Fruit fly (Drosophila melanogaster) Kc167 (cell line): Measurements from ENCODE around the gene APC4.

ENCODE experiments used
- Myc ChIP-seq: fragments of >200 bp; optimal IDR thresholded peaks from 2 replicates; lab custom pipeline; 2017; ENCODE audit warnings: missing external identifiers
- Sin3A ChIP-seq: fragments of >200 bp; optimal IDR thresholded peaks from 2 replicates; lab custom pipeline; 2018; ENCODE audit warnings: missing external identifiers
- h ChIP-seq: fragments of >200 bp; optimal IDR thresholded peaks from 3 replicates; lab custom pipeline; 2018; ENCODE audit warnings: missing external identifiers
- insv ChIP-seq: fragments of >200 bp; optimal IDR thresholded peaks from 3 replicates; lab custom pipeline; 2018; ENCODE audit warnings: missing external identifiers
- psq ChIP-seq: fragments of >200 bp; optimal IDR thresholded peaks from 2 replicates; lab custom pipeline; 2017; ENCODE audit warnings: missing external identifiers
- ttk ChIP-seq: sonication (Bioruptor generic); optimal IDR thresholded peaks from 2 replicates; lab custom pipeline; 2017; ENCODE audit warnings: missing external identifiers

The APC4 gene

DNA sequence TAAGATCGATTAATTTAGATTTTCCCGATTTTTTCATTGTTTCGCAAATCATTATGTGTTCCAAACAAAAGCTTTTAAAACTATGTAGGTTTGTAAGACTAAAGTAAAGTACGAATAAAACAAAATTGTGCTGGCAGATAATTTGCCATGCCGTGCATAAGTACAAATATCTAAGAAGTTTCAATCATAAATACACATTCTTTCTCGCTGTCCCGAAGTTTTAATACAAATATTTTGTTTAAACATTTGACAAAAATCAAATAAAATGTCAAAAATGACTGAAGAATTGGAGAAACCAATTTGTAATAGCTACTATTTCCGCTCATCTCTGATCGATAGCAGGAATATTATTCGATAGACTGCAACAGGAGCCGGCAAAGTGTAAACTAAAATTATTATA, at the start of gene APC4:
APC4 (plus strand) TSS at position 332 of the 400 bp plus-strand sequence.
- TF ChIP-seq Myc (lab: Kevin White, UChicago) (no peak), psq (lab: Kevin White, UChicago) (no peak), insv (no peak), Sin3A (lab: Kevin White, UChicago) (no peak), ttk (lab: Kevin White, UChicago) (no peak), h (no peak)

DNA sequence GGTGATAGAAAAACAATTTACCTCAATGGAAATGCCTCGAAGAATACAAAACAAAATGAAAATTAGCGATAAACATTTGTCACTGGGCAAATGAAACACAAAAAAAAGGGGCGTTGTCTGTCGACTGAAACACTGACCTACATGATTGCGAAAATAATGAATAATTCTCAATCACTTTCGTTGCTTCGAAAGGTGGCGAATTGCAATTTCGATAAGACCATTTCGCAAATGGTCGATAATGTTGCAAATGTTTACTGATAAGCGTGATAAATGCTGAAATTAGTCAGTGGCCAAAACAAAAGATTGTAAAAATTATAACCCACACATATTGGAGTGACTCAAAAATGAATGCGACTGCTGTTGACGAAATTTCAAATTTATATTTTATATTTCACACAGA, 46.6 kb upstream of the APC4 start:
- TF ChIP-seq Myc (lab: Kevin White, UChicago) = no peak
- no peak for TF ChIP-seq h
- no peak for TF ChIP-seq psq (lab: Kevin White, UChicago)
- TF ChIP-seq Sin3A (lab: Kevin White, UChicago) = no peak
- TF ChIP-seq insv = no peak
- TF ChIP-seq ttk (lab: Kevin White, UChicago) = no peak

DNA sequence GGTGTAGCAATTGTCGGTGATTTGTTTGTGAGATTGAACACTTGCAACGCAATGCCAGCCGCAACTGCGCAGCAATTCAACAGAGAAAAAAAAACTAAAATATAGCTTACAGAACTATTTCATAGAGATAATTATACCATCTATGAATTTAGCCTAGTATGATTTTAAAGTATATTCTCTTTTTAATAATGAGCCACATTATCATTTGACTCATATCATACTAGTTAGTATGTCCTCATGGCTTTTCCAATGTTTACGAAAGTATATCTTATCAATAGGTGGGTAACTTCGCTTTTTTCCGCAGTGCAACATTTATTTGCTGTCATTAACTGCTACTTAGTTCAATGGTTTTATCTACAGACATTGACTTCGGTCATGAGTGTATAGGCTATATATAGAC, 44.0 kb upstream of the APC4 start:
- no peak for TF ChIP-seq ttk (lab: Kevin White, UChicago)
- no peak for TF ChIP-seq Myc (lab: Kevin White, UChicago)
- no peak for TF ChIP-seq insv
- no peak for TF ChIP-seq Sin3A (lab: Kevin White, UChicago)
- TF ChIP-seq h = no peak
- TF ChIP-seq psq (lab: Kevin White, UChicago) = no peak

DNA sequence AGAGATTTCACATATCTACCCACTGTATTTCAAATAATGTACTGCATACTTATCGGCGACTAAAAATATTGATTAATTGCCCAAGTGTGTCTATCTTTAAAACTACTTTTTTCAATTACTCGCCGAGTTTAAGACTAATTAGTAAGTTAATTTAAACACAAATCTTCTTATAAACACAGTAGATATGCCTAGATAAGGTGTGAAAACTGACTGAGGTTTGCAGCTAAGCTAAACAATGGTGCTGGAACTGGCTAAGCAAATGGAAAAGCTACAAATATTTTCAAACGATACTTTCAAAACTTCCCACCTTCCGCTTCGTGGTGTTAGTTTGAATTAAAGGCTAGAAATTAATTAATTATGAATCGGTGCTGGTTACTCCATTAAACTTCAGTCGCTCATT, 41.9 kb upstream of the APC4 start:
- no peak for TF ChIP-seq psq (lab: Kevin White, UChicago)
- TF ChIP-seq h = no peak
- no peak for TF ChIP-seq ttk (lab: Kevin White, UChicago)
- no peak for TF ChIP-seq Sin3A (lab: Kevin White, UChicago)
- TF ChIP-seq insv = no peak
- no peak for TF ChIP-seq Myc (lab: Kevin White, UChicago)

DNA sequence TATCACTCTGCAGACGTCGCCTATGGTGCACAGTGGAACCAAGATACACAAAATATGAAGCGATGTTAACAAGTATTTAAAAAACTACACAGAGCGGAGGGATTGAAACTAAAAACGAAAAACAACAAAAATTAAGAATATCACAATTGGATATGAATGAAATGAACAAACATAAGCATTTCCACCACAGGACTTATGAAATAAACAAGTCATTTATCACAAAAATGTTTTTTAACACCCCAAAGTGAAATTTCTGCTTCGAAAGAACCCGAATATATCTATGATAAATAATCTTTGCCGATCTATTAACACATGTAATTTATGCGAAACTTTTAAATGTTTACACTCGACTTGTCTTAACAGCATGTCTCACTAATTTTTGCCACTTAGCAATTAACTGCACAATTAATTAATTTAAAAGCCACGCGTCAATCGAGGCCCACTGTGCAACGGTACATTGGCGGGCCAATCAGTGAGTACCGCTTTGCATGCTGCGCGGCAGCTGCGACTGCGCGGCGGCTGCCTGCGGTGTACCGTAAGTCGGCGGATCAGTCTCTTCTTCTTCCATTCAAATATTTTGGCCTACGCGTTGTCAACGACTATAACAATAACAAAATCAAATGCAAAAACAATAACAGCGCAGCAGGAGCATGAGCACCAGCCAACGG, 40.8 kb upstream of the APC4 start:
- TF ChIP-seq Myc (lab: Kevin White, UChicago) (no peak), insv (no peak), psq (lab: Kevin White, UChicago) (no peak), h (no peak), Sin3A (lab: Kevin White, UChicago) (no peak), ttk (lab: Kevin White, UChicago) (no peak)

DNA sequence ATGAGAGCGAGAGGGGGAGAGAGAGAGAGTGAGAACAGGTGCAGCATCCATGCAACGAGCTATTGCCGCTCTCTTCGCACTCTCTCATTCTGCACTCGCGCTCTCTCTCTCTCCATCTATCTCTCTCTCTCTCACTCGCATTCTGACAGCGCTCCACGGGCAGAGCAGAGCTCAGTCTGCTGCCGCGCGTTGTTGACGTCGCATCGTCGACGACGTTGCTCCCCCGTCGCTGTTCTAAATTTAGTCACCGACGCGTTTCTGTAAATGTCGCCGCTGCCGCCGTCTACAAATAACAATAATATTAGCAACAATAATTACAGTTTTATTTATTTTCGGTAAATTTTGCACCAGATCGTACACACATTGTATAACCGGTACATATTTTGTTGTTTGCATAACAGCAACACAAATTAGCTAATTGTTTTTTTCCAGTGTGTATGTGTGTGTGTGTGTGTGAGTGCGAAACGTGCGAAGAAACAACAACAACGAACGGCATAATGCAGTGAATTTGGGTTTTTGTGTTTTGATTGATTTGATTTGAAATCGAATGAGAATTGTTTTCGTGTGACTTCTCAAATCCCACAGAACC, 40.2 kb upstream of the APC4 start:
- TF ChIP-seq insv = no peak
- TF ChIP-seq Myc (lab: Kevin White, UChicago) = no peak
- no peak for TF ChIP-seq psq (lab: Kevin White, UChicago)
- TF ChIP-seq Sin3A (lab: Kevin White, UChicago) = no peak
- no peak for TF ChIP-seq h
- TF ChIP-seq ttk (lab: Kevin White, UChicago) = no peak

DNA sequence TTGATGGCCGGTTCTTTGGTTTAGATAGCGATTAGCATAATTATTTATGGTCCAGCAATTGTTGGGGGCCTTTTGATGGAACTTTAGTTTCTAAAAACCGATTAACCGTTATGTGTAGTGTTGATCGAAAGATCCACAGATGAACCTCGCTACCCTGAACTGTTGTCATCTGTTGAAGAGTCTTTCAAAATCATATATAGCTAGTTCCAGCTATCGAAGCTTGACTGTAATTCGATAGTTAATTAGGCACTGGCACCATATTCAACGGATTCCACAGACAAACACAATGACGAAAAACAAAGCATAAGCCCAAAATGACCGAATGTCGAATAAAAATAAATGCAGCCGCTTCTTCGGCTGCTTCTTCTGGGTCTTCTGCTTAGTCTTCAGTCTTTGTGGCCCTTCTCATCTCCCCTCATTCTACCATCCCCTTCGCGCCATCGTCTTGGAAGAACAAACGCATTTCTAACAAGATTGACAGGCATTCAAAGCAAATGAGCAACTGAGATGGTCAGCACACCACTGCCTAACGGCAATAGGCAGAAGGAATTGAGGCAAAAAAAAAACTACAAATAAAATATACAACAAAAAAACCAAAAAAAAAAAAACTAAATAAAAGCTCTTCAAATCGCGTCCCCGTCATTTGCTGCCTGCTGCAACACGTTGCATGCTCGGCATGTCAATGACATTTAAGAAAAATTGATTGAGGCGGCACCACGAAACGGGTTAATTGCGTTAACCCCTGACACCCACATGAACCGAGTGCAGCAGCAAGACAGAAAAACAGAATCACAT, 38.8 kb upstream of the APC4 start:
- TF ChIP-seq psq (lab: Kevin White, UChicago) = no peak
- TF ChIP-seq Sin3A (lab: Kevin White, UChicago) = no peak
- no peak for TF ChIP-seq insv
- TF ChIP-seq h = no peak
- no peak for TF ChIP-seq Myc (lab: Kevin White, UChicago)
- TF ChIP-seq ttk (lab: Kevin White, UChicago) = no peak

DNA sequence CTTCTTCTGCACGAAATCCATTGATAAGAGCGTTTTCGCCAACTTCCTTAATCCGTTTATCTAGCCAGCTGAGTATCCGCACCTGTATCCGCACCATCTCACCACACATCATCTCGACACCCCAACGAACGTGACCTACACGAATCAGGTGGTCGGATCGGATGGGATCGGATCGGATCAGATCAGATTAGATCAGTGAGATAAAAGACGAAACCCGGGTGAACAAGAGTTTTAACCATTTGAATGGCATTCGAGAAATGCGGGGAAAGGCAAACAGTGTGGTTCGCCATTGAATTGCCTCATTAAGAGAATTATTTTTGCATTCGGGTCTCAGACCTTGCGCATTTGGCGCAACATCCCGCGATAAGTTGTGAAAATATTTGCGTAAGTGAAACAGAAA, 37.9 kb upstream of the APC4 start:
- TF ChIP-seq Myc (lab: Kevin White, UChicago) (no peak), ttk (lab: Kevin White, UChicago) (no peak), insv (no peak), h (no peak), psq (lab: Kevin White, UChicago) (no peak), Sin3A (lab: Kevin White, UChicago) (no peak)

DNA sequence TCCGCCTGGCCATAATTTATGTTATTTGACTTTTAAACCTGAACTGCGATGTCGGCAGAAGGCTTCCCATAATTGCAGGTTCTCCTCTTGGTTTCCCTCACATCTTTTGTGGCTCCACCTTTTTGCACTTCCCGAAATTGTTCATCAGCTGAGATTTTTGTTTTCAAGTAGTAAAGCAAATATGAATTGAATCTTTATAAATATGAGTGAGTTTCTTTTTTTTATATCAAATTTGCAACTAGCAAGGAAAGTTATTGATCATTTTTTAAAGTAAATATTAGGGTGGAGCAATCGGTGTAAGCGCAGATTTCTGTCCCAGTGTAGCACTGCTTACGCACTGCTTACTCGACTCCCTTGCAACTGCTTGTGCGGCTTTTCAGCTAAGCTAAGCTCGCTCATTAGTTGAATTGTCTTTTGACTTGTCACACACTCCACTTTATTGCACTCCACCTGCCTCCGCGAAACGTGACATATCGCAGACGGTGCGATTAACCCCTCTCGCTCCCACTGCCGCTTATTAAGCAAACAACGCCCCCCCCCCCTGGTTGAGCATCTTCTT, 36.3 kb upstream of the APC4 start:
- TF ChIP-seq Myc (lab: Kevin White, UChicago) (no peak), h (no peak), Sin3A (lab: Kevin White, UChicago) (no peak)

DNA sequence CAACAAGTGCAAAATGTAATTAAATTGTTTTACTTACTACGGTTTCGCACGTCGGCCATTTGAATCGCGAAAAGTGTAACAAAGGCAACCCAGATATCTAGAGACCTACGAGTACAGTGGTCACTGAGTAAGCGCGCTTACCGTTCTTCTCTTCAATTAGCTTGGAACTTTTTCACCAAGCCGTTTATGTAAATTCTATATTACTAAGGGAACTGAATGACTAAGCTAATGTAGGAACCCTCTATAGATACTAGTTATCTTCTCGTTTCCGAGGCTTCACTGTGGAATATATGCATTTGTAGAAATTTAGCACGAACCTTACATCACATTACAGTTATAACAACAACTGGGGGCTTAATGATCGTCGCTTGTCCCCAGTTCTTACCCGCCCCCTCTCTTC, 35.7 kb upstream of the APC4 start:
- TF ChIP-seq Myc (lab: Kevin White, UChicago) (no peak), Sin3A (lab: Kevin White, UChicago) (no peak), insv (no peak), h (no peak), ttk (lab: Kevin White, UChicago) (no peak), psq (lab: Kevin White, UChicago) (no peak)

DNA sequence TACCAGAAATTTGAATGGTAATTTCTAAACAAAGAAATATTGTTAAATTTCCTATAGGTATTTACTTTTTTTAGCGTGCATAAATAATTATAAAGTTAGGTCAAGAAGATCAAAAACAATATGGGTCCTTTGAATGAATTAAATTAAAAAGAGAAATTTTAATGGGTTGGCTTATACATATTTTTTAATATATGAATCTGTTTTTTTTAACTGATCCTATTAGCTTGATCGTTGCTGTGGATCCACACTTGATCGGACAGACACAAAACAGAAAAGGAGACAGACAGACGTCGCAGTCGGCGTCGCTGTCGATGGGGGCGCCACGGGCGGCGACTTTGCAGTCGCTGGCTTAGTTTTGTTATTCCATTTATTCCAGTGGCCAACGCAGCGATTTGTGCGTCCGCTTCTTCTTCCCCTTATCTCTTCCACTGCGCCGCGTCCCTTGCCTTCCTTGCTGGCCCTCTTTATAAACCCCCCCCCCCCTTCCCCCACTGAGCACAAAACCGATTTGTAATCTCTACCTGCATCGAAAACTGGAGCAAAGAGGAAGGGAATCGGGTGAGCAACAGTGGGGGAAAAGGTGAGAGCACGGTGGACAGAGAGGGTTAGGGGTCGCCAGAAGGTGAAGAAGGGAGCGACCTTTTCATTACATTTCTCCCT, 34.9 kb upstream of the APC4 start:
- no peak for TF ChIP-seq insv
- no peak for TF ChIP-seq h

DNA sequence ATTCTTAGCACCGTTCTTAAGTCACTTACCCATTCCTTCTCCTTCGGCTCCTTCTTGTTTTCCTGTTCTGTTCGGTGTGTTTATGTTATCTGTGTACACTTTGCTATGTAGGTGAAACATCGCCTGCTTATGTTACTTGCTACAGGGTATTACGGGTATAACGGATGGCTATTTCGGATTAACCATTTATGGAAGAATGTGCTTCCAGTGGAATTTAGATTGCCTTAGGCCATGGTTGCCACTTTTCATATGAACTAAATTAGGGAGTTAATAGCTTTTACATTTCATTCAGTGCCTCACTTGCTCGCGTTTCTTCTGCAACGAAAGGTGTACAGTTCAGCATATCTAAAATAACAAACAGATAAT, 34.4 kb upstream of the APC4 start:
- TF ChIP-seq h = no peak
- no peak for TF ChIP-seq insv
- no peak for TF ChIP-seq Myc (lab: Kevin White, UChicago)
- TF ChIP-seq Sin3A (lab: Kevin White, UChicago) = no peak
- TF ChIP-seq psq (lab: Kevin White, UChicago) = no peak
- TF ChIP-seq ttk (lab: Kevin White, UChicago) = no peak
